Worm (Caenorhabditis elegans) whole organism, L2 larva: ENCODE data around the gene W05E10.2.

Experiments
- R02D3.7 ChIP-seq: fragments of 150-350 bp; optimal IDR thresholded peaks from 2 replicates; lab custom pipeline; 2014; ENCODE audit warnings: missing biosample characterization, missing genetic modification characterization
- aly-2 ChIP-seq: fragments of 150-350 bp; optimal IDR thresholded peaks from 2 replicates; lab custom pipeline; 2014; ENCODE audit warnings: missing biosample characterization, missing genetic modification characterization
- egl-27 ChIP-seq: sonication (generic microtip); optimal IDR thresholded peaks from 3 replicates; lab custom pipeline; 2017; ENCODE audit warnings: missing biosample characterization, missing genetic modification reagents, missing genetic modification characterization
- elt-1 ChIP-seq: fragments of 150-350 bp; optimal IDR thresholded peaks from 2 replicates; lab custom pipeline; 2014; ENCODE audit warnings: missing biosample characterization, missing genetic modification characterization
- elt-3 ChIP-seq: sonication (generic microtip); optimal IDR thresholded peaks from 2 replicates; lab custom pipeline; 2017; ENCODE audit warnings: missing biosample characterization, missing genetic modification characterization
- lin-39 ChIP-seq: fragments of 150-350 bp; optimal IDR thresholded peaks from 2 replicates; lab custom pipeline; 2014; ENCODE audit warnings: missing biosample characterization, missing genetic modification reagents, missing genetic modification characterization
- nhr-23 ChIP-seq: fragments of 150-350 bp; optimal IDR thresholded peaks from 2 replicates; lab custom pipeline; 2014; ENCODE audit warnings: missing biosample characterization, missing genetic modification reagents, missing genetic modification characterization
- skn-1 ChIP-seq: sonication (generic microtip); optimal IDR thresholded peaks from 2 replicates; lab custom pipeline; 2017; ENCODE audit warnings: missing biosample characterization, missing genetic modification characterization
- snpc-4 ChIP-seq: fragments of 150-350 bp; optimal IDR thresholded peaks from 2 replicates; lab custom pipeline; 2014; ENCODE audit warnings: missing biosample characterization, missing genetic modification characterization
- unc-62 ChIP-seq: fragments of 150-350 bp; optimal IDR thresholded peaks from 2 replicates; lab custom pipeline; 2014; ENCODE audit warnings: missing biosample characterization, missing genetic modification reagents, missing genetic modification characterization
- zag-1 ChIP-seq: fragments of 150-350 bp; optimal IDR thresholded peaks from 2 replicates; lab custom pipeline; 2014; ENCODE audit warnings: missing biosample characterization, missing genetic modification characterization

ce11 chrV:11650720-11651119 is 36.3 kb upstream of the W05E10.2 start, which contains the start of gene zip-10:
- TF ChIP-seq snpc-4 (tag; lab: Kevin White, UChicago) = no peak
- no peak for TF ChIP-seq R02D3.7 (tag; lab: Kevin White, UChicago)
- TF ChIP-seq aly-2 (tag; lab: Kevin White, UChicago) = no peak
- TF ChIP-seq unc-62 (GFP tag; lab: Kevin White, UChicago) = no peak
- TF ChIP-seq nhr-23 (tag; lab: Kevin White, UChicago) = no peak
- TF ChIP-seq skn-1 = no peak
- TF ChIP-seq elt-3 = no peak
- no peak for TF ChIP-seq zag-1
- no peak for TF ChIP-seq lin-39 (tag; lab: Kevin White, UChicago)
- TF ChIP-seq egl-27 (tag; lab: Kevin White, UChicago) = no peak
- TF ChIP-seq elt-1 (tag; lab: Kevin White, UChicago) = no peak
